Fruit fly (Drosophila melanogaster) S2 (cell line): Measurements from ENCODE around the gene Sbf.

ENCODE experiments used
- CG8478 ChIP-seq: fragments of >200 bp; optimal IDR thresholded peaks from 2 replicates; lab custom pipeline; 2018
- CTCF ChIP-seq, 2 experiments: fragments of >200 bp; optimal IDR thresholded peaks; 2 replicates each; lab custom pipeline; 2018

DNA sequence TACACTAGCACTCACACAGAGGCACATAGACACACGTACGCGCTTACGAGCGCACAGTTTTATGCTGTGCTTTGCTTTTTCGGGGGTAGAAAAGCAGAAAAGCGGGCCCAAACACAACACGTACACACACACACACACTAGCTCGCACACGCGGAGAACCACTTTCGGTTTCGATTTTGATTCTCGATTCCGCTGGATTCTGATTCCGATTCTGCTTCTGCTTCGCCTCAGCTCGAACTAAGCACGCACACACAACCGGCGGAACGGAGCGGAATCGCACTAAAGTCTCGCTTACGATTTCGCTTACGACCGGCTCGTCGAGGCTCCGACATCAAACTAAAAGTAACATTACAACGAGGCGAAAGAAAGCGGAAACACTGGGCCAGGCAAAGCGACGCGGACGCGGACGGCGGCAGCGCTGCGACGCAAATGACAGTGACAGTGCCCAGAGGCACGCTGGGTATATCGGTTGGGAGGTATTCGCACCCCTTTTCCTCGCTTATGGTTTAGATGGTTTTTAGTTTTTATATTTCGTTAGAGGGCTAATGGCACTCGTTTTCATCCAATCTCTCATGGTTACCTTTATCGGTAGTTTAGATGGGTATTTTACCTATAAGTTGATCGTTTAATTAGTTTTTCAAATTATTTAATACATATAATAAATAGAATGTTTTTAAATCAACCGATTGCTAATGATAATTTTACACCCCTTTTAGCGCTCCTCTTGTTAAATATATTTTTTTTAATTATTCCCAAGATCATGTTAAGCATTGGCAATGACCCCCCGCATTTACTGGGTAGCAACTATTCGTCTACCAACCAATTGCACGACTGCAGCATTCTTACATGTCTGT is 18.5 kb downstream of the Sbf start:
- TF ChIP-seq CTCF (optimal IDR thresholded peaks at IDR 0.05; lab: Kevin White, UChicago), result peak in 1 of 2 experiments; percentile 22
- no peak for TF ChIP-seq CG8478 (lab: Kevin White, UChicago)
